Fruit fly (Drosophila melanogaster): ENCODE data around the gene mael.

mael gene

dm6 chr3L:22731393-22731792, 10.4 kb downstream of the mael start:
- TF ChIP-seq Rel (GFP tag; optimal IDR thresholded peaks at IDR 0.05) (no peak), Rel (tag; optimal IDR thresholded peaks at IDR 0.05) (peak; percentile 92), lola (GFP tag; optimal IDR thresholded peaks at IDR 0.05) (no peak), woc (GFP tag; optimal IDR thresholded peaks at IDR 0.05) (no peak), psq (GFP tag; optimal IDR thresholded peaks at IDR 0.05) (no peak), Dfd (GFP tag; optimal IDR thresholded peaks at IDR 0.05) (no peak), jim (GFP tag; optimal IDR thresholded peaks at IDR 0.05) (no peak), h (GFP tag; optimal IDR thresholded peaks at IDR 0.05) (no peak), sage (GFP tag; optimal IDR thresholded peaks at IDR 0.05) (no peak)

DNA sequence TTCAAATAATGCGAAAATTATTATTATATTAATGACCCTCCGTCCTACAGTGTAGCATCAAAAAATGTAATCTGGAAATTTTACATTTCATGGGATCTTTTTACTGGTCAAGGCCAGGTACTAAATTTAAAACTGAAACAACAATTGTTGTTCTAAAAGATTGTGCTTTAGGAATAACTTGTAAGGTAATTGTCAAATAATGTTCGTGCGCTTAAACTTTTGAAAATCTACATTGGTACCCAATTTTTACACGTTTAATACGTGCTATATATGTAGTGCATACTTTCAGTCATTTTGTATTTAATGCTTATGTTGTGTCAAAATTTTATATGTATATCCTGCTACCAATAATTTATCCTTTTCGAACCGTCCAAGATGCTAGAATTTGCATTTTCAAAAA, 12.6 kb downstream of the mael start:
- TF ChIP-seq Myc (optimal IDR thresholded peaks at IDR 0.05) (peak; percentile 42), GATAd (GFP tag; optimal IDR thresholded peaks at IDR 0.05) (no peak)

dm6 chr3L:22737732-22738611, 17.0 kb downstream of the mael start, which contains the start of gene CG11241:
Gene CG11241 (minus strand): TSS chr3L:22738420.
- TF ChIP-seq dsf (GFP tag; optimal IDR thresholded peaks at IDR 0.05; ENCODE audit: borderline replicate concordance): no peak
- peak; percentile 44 for TF ChIP-seq fru (GFP tag; optimal IDR thresholded peaks at IDR 0.05)
- TF ChIP-seq Sp1 (GFP tag; optimal IDR thresholded peaks at IDR 0.05): no peak
- no peak for TF ChIP-seq Rel (GFP tag; optimal IDR thresholded peaks at IDR 0.05)
- peak; percentile 26 for TF ChIP-seq Rel (tag; optimal IDR thresholded peaks at IDR 0.05)
- no peak for TF ChIP-seq CG9705 (GFP tag; optimal IDR thresholded peaks at IDR 0.05)
- no peak for TF ChIP-seq CrebA (GFP tag; optimal IDR thresholded peaks at IDR 0.05; ENCODE audit: borderline replicate concordance)
- TF ChIP-seq ey (GFP tag; optimal IDR thresholded peaks at IDR 0.05): no peak
- TF ChIP-seq h (GFP tag; optimal IDR thresholded peaks at IDR 0.05): peak; percentile 26
- TF ChIP-seq HLH106 (tag; optimal IDR thresholded peaks at IDR 0.05): no peak
- TF ChIP-seq pan (optimal IDR thresholded peaks at IDR 0.05): no peak
- TF ChIP-seq OdsH (GFP tag; optimal IDR thresholded peaks at IDR 0.05): no peak
- peak; percentile 16 for TF ChIP-seq rgr (GFP tag; optimal IDR thresholded peaks at IDR 0.05)
- no peak for TF ChIP-seq Dfd (GFP tag; optimal IDR thresholded peaks at IDR 0.05)
- TF ChIP-seq dmrt93B (GFP tag; optimal IDR thresholded peaks at IDR 0.05): no peak
- no peak for TF ChIP-seq psq (GFP tag; optimal IDR thresholded peaks at IDR 0.05)
- no peak for TF ChIP-seq Abd-B (GFP tag; optimal IDR thresholded peaks at IDR 0.05)
- TF ChIP-seq woc (GFP tag; optimal IDR thresholded peaks at IDR 0.05): no peak
- no peak for TF ChIP-seq brk (GFP tag; optimal IDR thresholded peaks at IDR 0.05)
- peak; percentile 54 for TF ChIP-seq Hr83 (GFP tag; optimal IDR thresholded peaks at IDR 0.05; ENCODE audit: poor library complexity, severe bottlenecking)
- TF ChIP-seq Dif (GFP tag; optimal IDR thresholded peaks at IDR 0.05; ENCODE audit: partially characterized antibody): peak; percentile 58
- TF ChIP-seq N (GFP tag; optimal IDR thresholded peaks at IDR 0.05): no peak
- TF ChIP-seq sage (GFP tag; optimal IDR thresholded peaks at IDR 0.05): no peak
- peak in 1 of 2 experiments; percentile 62 for TF ChIP-seq dl (GFP tag; optimal IDR thresholded peaks at IDR 0.05; ENCODE audit: insufficient read depth in 1 of 2, partially characterized antibody in 2 of 2)
- TF ChIP-seq br (GFP tag; optimal IDR thresholded peaks at IDR 0.05): peak; percentile 19
- TF ChIP-seq Hr78 (GFP tag; optimal IDR thresholded peaks at IDR 0.05): no peak
- TF ChIP-seq CG32264 (GFP tag; optimal IDR thresholded peaks at IDR 0.05): no peak
- TF ChIP-seq foxo (GFP tag; optimal IDR thresholded peaks at IDR 0.05): no peak

dm6 chr3L:22741389-22742120, 20.6 kb downstream of the mael start, which contains the start of gene CG7369:
Gene CG7369 (plus strand): TSS chr3L:22741793.
- TF ChIP-seq sv (GFP tag; optimal IDR thresholded peaks at IDR 0.05): peak; percentile 74
- peak; percentile 91 for TF ChIP-seq dmrt93B (GFP tag; optimal IDR thresholded peaks at IDR 0.05)
- TF ChIP-seq dl (GFP tag; optimal IDR thresholded peaks at IDR 0.05; ENCODE audit: insufficient read depth in 1 of 2, partially characterized antibody in 2 of 2): no peak
- peak; percentile 91 for TF ChIP-seq Hr83 (GFP tag; optimal IDR thresholded peaks at IDR 0.05; ENCODE audit: poor library complexity, severe bottlenecking)
- TF ChIP-seq OdsH (GFP tag; optimal IDR thresholded peaks at IDR 0.05): peak; percentile 87
- TF ChIP-seq Sp1 (GFP tag; optimal IDR thresholded peaks at IDR 0.05): peak; percentile 85
- TF ChIP-seq HLH106 (tag; optimal IDR thresholded peaks at IDR 0.05): peak; percentile 90
- peak; percentile 26 for TF ChIP-seq jim (GFP tag; optimal IDR thresholded peaks at IDR 0.05)
- TF ChIP-seq N (GFP tag; optimal IDR thresholded peaks at IDR 0.05): no peak
- TF ChIP-seq Hr78 (GFP tag; optimal IDR thresholded peaks at IDR 0.05): no peak
- TF ChIP-seq woc (GFP tag; optimal IDR thresholded peaks at IDR 0.05): peak; percentile 84
- TF ChIP-seq Dif (GFP tag; optimal IDR thresholded peaks at IDR 0.05; ENCODE audit: partially characterized antibody): no peak
- TF ChIP-seq ey (GFP tag; optimal IDR thresholded peaks at IDR 0.05): peak; percentile 83
- no peak for TF ChIP-seq CrebA (GFP tag; optimal IDR thresholded peaks at IDR 0.05; ENCODE audit: borderline replicate concordance)
- TF ChIP-seq usp (GFP tag; optimal IDR thresholded peaks at IDR 0.05): no peak
- TF ChIP-seq Abd-B (GFP tag; optimal IDR thresholded peaks at IDR 0.05): no peak
- peak; percentile 90 for TF ChIP-seq h (GFP tag; optimal IDR thresholded peaks at IDR 0.05)
- peak; percentile 91 for TF ChIP-seq Hnf4 (GFP tag; optimal IDR thresholded peaks at IDR 0.05)
- TF ChIP-seq fru (GFP tag; optimal IDR thresholded peaks at IDR 0.05): peak; percentile 90
- TF ChIP-seq CG32264 (GFP tag; optimal IDR thresholded peaks at IDR 0.05): peak; percentile 66
- peak; percentile 93 for TF ChIP-seq brk (GFP tag; optimal IDR thresholded peaks at IDR 0.05)
- TF ChIP-seq Jra (GFP tag; optimal IDR thresholded peaks at IDR 0.05): peak; percentile 75
- TF ChIP-seq lola (GFP tag; optimal IDR thresholded peaks at IDR 0.05): no peak
- TF ChIP-seq GATAd (GFP tag; optimal IDR thresholded peaks at IDR 0.05): peak; percentile 87
- peak; percentile 85 for TF ChIP-seq br (GFP tag; optimal IDR thresholded peaks at IDR 0.05)
- peak; percentile 71 for TF ChIP-seq Rel (GFP tag; optimal IDR thresholded peaks at IDR 0.05)
- peak; percentile 99 for TF ChIP-seq Rel (tag; optimal IDR thresholded peaks at IDR 0.05)
- peak; percentile 95 for TF ChIP-seq tai (GFP tag; optimal IDR thresholded peaks at IDR 0.05)
- no peak for TF ChIP-seq pan (optimal IDR thresholded peaks at IDR 0.05)
- TF ChIP-seq psq (GFP tag; optimal IDR thresholded peaks at IDR 0.05): peak; percentile 89
